Fruit fly (Drosophila melanogaster) whole organism, embryonic: Measurements from ENCODE around the gene Efhc1.1.

Source experiments
- B-H2 ChIP-seq: fragments of 200-800 bp; sonication (Bioruptor generic); optimal IDR thresholded peaks from 2 replicates; lab custom pipeline; 2018; ENCODE audit warnings: missing biosample characterization, mild to moderate bottlenecking, missing genetic modification characterization
- Bgb ChIP-seq: fragments of 200-800 bp; sonication (Bioruptor generic); IDR thresholded peaks from 2 replicates; pipeline ENCODE4 v1.3.6; 2022; ENCODE audit warnings: missing biosample characterization, missing genetic modification characterization; ENCODE audit not compliant: partially characterized antibody
- CG12219 ChIP-seq: fragments of 200-800 bp; sonication (Bioruptor generic); optimal IDR thresholded peaks from 3 replicates; lab custom pipeline; 2018; ENCODE audit warnings: missing biosample characterization, mild to moderate bottlenecking, missing genetic modification characterization
- CG15514 ChIP-seq: fragments of 200-800 bp; sonication (Bioruptor generic); optimal IDR thresholded peaks from 3 replicates; lab custom pipeline; 2017; ENCODE audit warnings: missing biosample characterization, missing genetic modification characterization, mild to moderate bottlenecking, moderate library complexity, missing genetic modification reagents
- CG16779 ChIP-seq: fragments of 200-800 bp; sonication (Bioruptor generic); IDR thresholded peaks from 2 replicates; pipeline ENCODE4 v1.3.6; 2022; ENCODE audit warnings: missing biosample characterization, missing genetic modification characterization
- CG17385 ChIP-seq: fragments of 200-800 bp; sonication (Bioruptor generic); optimal IDR thresholded peaks from 3 replicates; lab custom pipeline; 2018; ENCODE audit warnings: missing biosample characterization, mild to moderate bottlenecking, missing genetic modification characterization
- CG2129 ChIP-seq: fragments of 200-800 bp; sonication (Bioruptor generic); IDR thresholded peaks from 2 replicates; pipeline ENCODE4 v1.3.6; 2022; ENCODE audit warnings: missing biosample characterization, missing genetic modification characterization; ENCODE audit not compliant: partially characterized antibody
- CG2199 ChIP-seq: fragments of 200-800 bp; sonication (Bioruptor generic); IDR thresholded peaks from 3 replicates; pipeline ENCODE4 v1.3.6; 2022; ENCODE audit warnings: missing biosample characterization, missing genetic modification characterization
- CG2889 ChIP-seq: fragments of 200-800 bp; sonication (Bioruptor generic); IDR thresholded peaks from 3 replicates; pipeline ENCODE4 v1.3.6; 2022; ENCODE audit warnings: missing biosample characterization, missing genetic modification characterization
- CG32532 ChIP-seq: fragments of 200-800 bp; sonication (Bioruptor generic); IDR thresholded peaks from 2 replicates; pipeline ENCODE4 v1.3.6; 2022; ENCODE audit warnings: missing biosample characterization, missing genetic modification characterization
- CG32772 ChIP-seq: fragments of 200-800 bp; sonication (Bioruptor generic); IDR thresholded peaks from 2 replicates; pipeline ENCODE4 v1.3.6; 2022; ENCODE audit warnings: missing biosample characterization, missing genetic modification characterization
- CG34224 ChIP-seq: fragments of 200-800 bp; sonication (Bioruptor generic); IDR thresholded peaks from 3 replicates; pipeline ENCODE4 v1.3.6; 2022; ENCODE audit warnings: missing biosample characterization, missing genetic modification characterization; ENCODE audit not compliant: partially characterized antibody
- CG6765 ChIP-seq: fragments of 200-800 bp; sonication (Bioruptor generic); optimal IDR thresholded peaks from 3 replicates; lab custom pipeline; 2017; ENCODE audit warnings: missing biosample characterization, mild to moderate bottlenecking, missing genetic modification characterization
- CG7839 ChIP-seq: fragments of 200-800 bp; sonication (Bioruptor generic); optimal IDR thresholded peaks from 3 replicates; lab custom pipeline; 2018; ENCODE audit warnings: missing biosample characterization, mild to moderate bottlenecking, missing genetic modification characterization, moderate library complexity
- CG8359 ChIP-seq: fragments of 200-800 bp; sonication (Bioruptor generic); optimal IDR thresholded peaks from 2 replicates; lab custom pipeline; 2017; ENCODE audit warnings: missing biosample characterization, mild to moderate bottlenecking, missing genetic modification characterization, borderline replicate concordance
- Deaf1 ChIP-seq: fragments of 200-800 bp; optimal IDR thresholded peaks from 3 replicates; lab custom pipeline; 2019; ENCODE audit warnings: missing biosample characterization, mild to moderate bottlenecking, missing genetic modification characterization, moderate library complexity
- Hr39 ChIP-seq: fragments of >200 bp; optimal IDR thresholded peaks from 2 replicates; lab custom pipeline; 2017
- Hr78 ChIP-seq, 2 experiments: fragments of 200-800 bp in 1 of 2; fragments of >200 bp in 1 of 2; sonication (Bioruptor generic) in 1 of 2; optimal IDR thresholded peaks; 2 replicates each; lab custom pipeline; 2017 to 2019; ENCODE audit warnings: missing biosample characterization in 2 of 2, missing genetic modification characterization in 2 of 2, mild to moderate bottlenecking in 1 of 2, moderate library complexity in 1 of 2
- Jarid2 ChIP-seq: fragments of 200-800 bp; sonication (Bioruptor generic); optimal IDR thresholded peaks from 3 replicates; lab custom pipeline; 2017; ENCODE audit warnings: mild to moderate bottlenecking, missing biosample characterization, missing genetic modification reagents, missing genetic modification characterization
- Kr ChIP-seq: fragments of 200-800 bp; sonication (Bioruptor generic); optimal IDR thresholded peaks from 2 replicates; lab custom pipeline; 2017; ENCODE audit warnings: missing biosample characterization, mild to moderate bottlenecking, missing genetic modification characterization
- MTF-1 ChIP-seq: fragments of 200-800 bp; sonication (Bioruptor generic); optimal IDR thresholded peaks from 2 replicates; lab custom pipeline; 2018; ENCODE audit warnings: missing biosample characterization, mild to moderate bottlenecking, missing genetic modification characterization, borderline replicate concordance
- Mrtf ChIP-seq: fragments of 200-800 bp; sonication (Bioruptor generic); IDR thresholded peaks from 3 replicates; pipeline ENCODE4 v1.3.6; 2022; ENCODE audit warnings: missing biosample characterization, missing genetic modification characterization
- Optix ChIP-seq: fragments of 200-800 bp; sonication (Bioruptor generic); IDR thresholded peaks from 3 replicates; pipeline ENCODE4 v1.3.6; 2022; ENCODE audit warnings: missing biosample characterization, missing genetic modification characterization
- Rfx ChIP-seq: fragments of 200-800 bp; sonication (Bioruptor generic); IDR thresholded peaks from 2 replicates; pipeline ENCODE4 v1.3.6; 2022; ENCODE audit warnings: missing biosample characterization, missing genetic modification characterization
- Rx ChIP-seq: fragments of 200-800 bp; sonication (Bioruptor generic); IDR thresholded peaks from 2 replicates; pipeline ENCODE4 v1.3.6; 2022; ENCODE audit warnings: missing biosample characterization, missing genetic modification characterization
- Six4 ChIP-seq: fragments of 200-800 bp; sonication (Bioruptor generic); optimal IDR thresholded peaks from 2 replicates; lab custom pipeline; 2016; ENCODE audit warnings: missing biosample characterization, missing genetic modification characterization
- Taf1 ChIP-seq: fragments of 200-800 bp; sonication (Bioruptor generic); IDR thresholded peaks from 2 replicates; pipeline ENCODE4 v1.3.6; 2022; ENCODE audit warnings: missing biosample characterization, missing genetic modification characterization
- Trl ChIP-seq, 3 experiments: fragments of >200 bp in 2 of 3; fragments of 200-800 bp in 1 of 3; sonication (Bioruptor generic) in 1 of 3; optimal IDR thresholded peaks; 2 replicates in 1 of 3; 3 replicates in 2 of 3; lab custom pipeline; 2016 to 2017; ENCODE audit warnings: missing biosample characterization in 1 of 3, missing genetic modification characterization in 1 of 3
- bbx ChIP-seq: fragments of 200-800 bp; sonication (Bioruptor generic); IDR thresholded peaks from 2 replicates; pipeline ENCODE4 v1.3.6; 2022; ENCODE audit warnings: missing biosample characterization, missing genetic modification characterization; ENCODE audit not compliant: partially characterized antibody
- chinmo ChIP-seq: fragments of 200-800 bp; sonication (Bioruptor generic); IDR thresholded peaks from 4 replicates; pipeline ENCODE4 v1.3.6; 2022; ENCODE audit warnings: missing biosample characterization, missing genetic modification characterization; ENCODE audit not compliant: partially characterized antibody
- crol ChIP-seq: fragments of 200-800 bp; sonication (Bioruptor generic); IDR thresholded peaks from 2 replicates; pipeline ENCODE4 v1.3.6; 2022; ENCODE audit warnings: missing biosample characterization, missing genetic modification characterization
- dm ChIP-seq: fragments of 200-800 bp; sonication (Bioruptor generic); optimal IDR thresholded peaks from 3 replicates; lab custom pipeline; 2016; ENCODE audit warnings: missing biosample characterization, missing genetic modification characterization
- eyg ChIP-seq: fragments of 200-800 bp; sonication (Bioruptor generic); optimal IDR thresholded peaks from 3 replicates; lab custom pipeline; 2016; ENCODE audit warnings: missing biosample characterization, missing genetic modification characterization
- gcm ChIP-seq: fragments of 200-800 bp; sonication (Bioruptor generic); optimal IDR thresholded peaks from 2 replicates; lab custom pipeline; 2019; ENCODE audit warnings: missing biosample characterization, mild to moderate bottlenecking, missing genetic modification characterization, moderate library complexity
- grn ChIP-seq: fragments of 200-800 bp; sonication (Bioruptor generic); optimal IDR thresholded peaks from 3 replicates; lab custom pipeline; 2017; ENCODE audit warnings: missing biosample characterization, missing genetic modification characterization
- knrl ChIP-seq: fragments of 200-800 bp; sonication (Bioruptor generic); IDR thresholded peaks from 3 replicates; pipeline ENCODE4 v1.3.6; 2022; ENCODE audit warnings: missing biosample characterization, missing genetic modification characterization; ENCODE audit not compliant: partially characterized antibody
- nom ChIP-seq: fragments of 200-800 bp; sonication (Bioruptor generic); optimal IDR thresholded peaks from 2 replicates; lab custom pipeline; 2017; ENCODE audit warnings: missing biosample characterization, missing genetic modification characterization, mild to moderate bottlenecking, moderate library complexity, missing genetic modification reagents
- pho ChIP-seq: fragments of 200-800 bp; sonication (Bioruptor generic); optimal IDR thresholded peaks from 2 replicates; lab custom pipeline; 2016; ENCODE audit warnings: missing biosample characterization, missing genetic modification characterization
- prd ChIP-seq, 3 experiments: fragments of >200 bp in 2 of 3; fragments of 200-800 bp in 1 of 3; sonication (Bioruptor generic) in 1 of 3; optimal IDR thresholded peaks in 2 of 3; IDR thresholded peaks in 1 of 3; 2 replicates in 2 of 3; 3 replicates in 1 of 3; pipeline versions ENCODE4 v1.3.6 to Lab custom; 2017 to 2022; ENCODE audit warnings: missing biosample characterization in 1 of 3, missing genetic modification characterization in 1 of 3
- shn ChIP-seq: fragments of 200-800 bp; sonication (Bioruptor generic); optimal IDR thresholded peaks from 3 replicates; lab custom pipeline; 2016; ENCODE audit warnings: missing biosample characterization, missing genetic modification characterization
- sim ChIP-seq: fragments of 200-800 bp; sonication (Bioruptor generic); IDR thresholded peaks from 2 replicates; pipeline ENCODE4 v1.3.6; 2022; ENCODE audit warnings: missing biosample characterization, missing genetic modification characterization
- sob ChIP-seq: fragments of 200-800 bp; sonication (Bioruptor generic); IDR thresholded peaks from 2 replicates; pipeline ENCODE4 v1.3.6; 2022; ENCODE audit warnings: missing biosample characterization, missing genetic modification characterization
- stc ChIP-seq: fragments of 200-800 bp; sonication (Bioruptor generic); IDR thresholded peaks from 2 replicates; pipeline ENCODE4 v1.3.6; 2022; ENCODE audit warnings: missing biosample characterization, missing genetic modification characterization
- vfl ChIP-seq: fragments of 200-800 bp; sonication (Bioruptor generic); optimal IDR thresholded peaks from 2 replicates; lab custom pipeline; 2016; ENCODE audit warnings: missing biosample characterization, missing genetic modification characterization
- z ChIP-seq: fragments of 200-800 bp; sonication (Bioruptor generic); IDR thresholded peaks from 3 replicates; pipeline ENCODE4 v1.3.6; 2022; ENCODE audit warnings: missing biosample characterization, missing genetic modification characterization
- zf30C ChIP-seq: fragments of 200-800 bp; sonication (Bioruptor generic); optimal IDR thresholded peaks from 3 replicates; lab custom pipeline; 2018; ENCODE audit warnings: missing biosample characterization, mild to moderate bottlenecking, missing genetic modification characterization

Gene Efhc1.1

DNA sequence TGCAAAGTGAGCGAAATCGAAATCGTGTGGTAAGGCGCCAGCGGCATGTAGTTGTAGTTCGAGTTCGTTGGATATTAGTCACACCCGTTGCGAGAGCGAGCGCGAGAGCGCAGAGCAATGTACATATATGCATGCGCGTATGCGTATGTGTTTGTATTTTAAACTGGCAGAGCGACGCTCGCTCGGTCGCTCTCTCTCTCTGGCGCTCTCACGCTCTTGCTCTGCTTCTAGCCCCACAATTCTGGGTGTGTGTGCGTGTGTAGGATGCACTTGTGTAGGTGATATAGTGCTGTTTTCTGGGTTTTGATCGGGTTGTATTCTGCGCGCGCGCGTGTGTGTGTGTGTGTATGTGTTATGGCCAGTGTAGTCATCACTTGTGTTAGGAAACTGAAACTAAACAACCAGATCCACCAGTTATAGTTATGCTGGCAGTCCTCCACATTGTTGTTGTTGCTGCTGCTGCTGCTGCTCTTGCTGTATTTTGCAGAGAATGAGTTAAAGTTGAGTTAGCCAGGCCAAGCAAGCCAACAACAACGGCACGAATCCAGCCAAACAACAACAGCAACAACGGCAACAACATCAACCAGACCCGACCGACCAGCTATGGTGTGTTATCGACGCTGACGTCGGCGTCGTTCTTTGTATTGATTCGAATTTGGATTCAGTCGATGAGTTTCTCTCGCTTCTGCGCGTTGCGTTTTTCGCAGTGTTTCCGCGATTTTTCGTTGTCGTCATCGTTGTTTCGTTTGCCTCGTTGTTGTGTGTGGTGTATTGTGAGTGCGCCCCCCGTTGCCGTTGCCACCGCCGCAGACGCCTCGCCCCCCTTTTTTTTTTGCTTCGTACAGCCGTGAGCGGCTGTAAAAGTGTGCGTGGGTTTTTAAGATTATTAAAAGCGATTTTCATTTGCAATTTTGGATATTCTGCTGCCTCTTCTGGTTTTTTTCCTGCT lies 28.4 kb upstream of the Efhc1.1 start (continued):
- TF ChIP-seq stc (peak; percentile 26; the same call in 1 of the 2 replicates), CG8359 (GFP tag; lab: Kevin White, UChicago) (peak; percentile 17), CG32772 (0 out of 2 replicates have a peak, but pooled peaks have one; percentile 47), Deaf1 (tag; lab: Kevin White, UChicago) (peak; percentile 51), CG7839 (no peak), Taf1 (GFP tag; lab: Robert Waterston, UW) (no peak), CG2129 (GFP tag; lab: Robert Waterston, UW) (0 out of 2 replicates have a peak, but pooled peaks have one; percentile 13), CG32532 (GFP tag; lab: Robert Waterston, UW) (peak; percentile 62; the same call in 1 of the 2 replicates), gcm (GFP tag; lab: Kevin White, UChicago) (peak; percentile 19), sob (GFP tag; lab: Robert Waterston, UW) (no peak), crol (GFP tag; lab: Robert Waterston, UW) (peak; percentile 88), prd (optimal IDR thresholded peaks at IDR 0.05; lab: Kevin White, UChicago) (no peak), prd (GFP tag; IDR thresholded peaks at IDR 0.05; lab: Robert Waterston, UW) (0 out of 3 replicates have a peak, but pooled peaks have one; percentile 16), CG12219 (GFP tag; lab: Kevin White, UChicago) (no peak), Mrtf (no peak), CG34224 (GFP tag; lab: Robert Waterston, UW) (peak; percentile 65), B-H2 (GFP tag; lab: Kevin White, UChicago) (peak; percentile 12), eyg (no peak), Hr78 (GFP tag; optimal IDR thresholded peaks at IDR 0.05; lab: Kevin White, UChicago) (peak in 1 of 2 experiments; percentile 21), Kr (GFP tag; lab: Kevin White, UChicago) (peak; percentile 42), nom (peak; percentile 50), CG15514 (GFP tag; lab: Kevin White, UChicago) (peak; percentile 30), Rfx (GFP tag; lab: Robert Waterston, UW) (peak; percentile 51), z (GFP tag; lab: Robert Waterston, UW) (peak; percentile 56; the same call in 1 of the 3 replicates), pho (GFP tag; lab: Kevin White, UChicago) (no peak), dm (no peak), Bgb (GFP tag; lab: Robert Waterston, UW) (no peak; the same call in 1 of the 2 replicates), Six4 (no peak), zf30C (GFP tag; lab: Kevin White, UChicago) (peak; percentile 26), Rx (GFP tag; lab: Robert Waterston, UW) (no peak), chinmo (peak; percentile 96), vfl (GFP tag; lab: Kevin White, UChicago) (no peak), CG17385 (GFP tag; lab: Kevin White, UChicago) (peak; percentile 70), bbx (peak; percentile 12; the same call in 1 of the 2 replicates), Jarid2 (GFP tag; lab: Kevin White, UChicago) (peak; percentile 49), CG2889 (no peak), Optix (GFP tag; lab: Robert Waterston, UW) (no peak), knrl (GFP tag; lab: Robert Waterston, UW) (no peak), CG2199 (GFP tag; lab: Robert Waterston, UW) (0 out of 3 replicates have a peak, but pooled peaks have one; percentile 23), sim (GFP tag; lab: Robert Waterston, UW) (no peak), Trl (optimal IDR thresholded peaks at IDR 0.05; lab: Kevin White, UChicago) (peak; percentile 98 to 99), Trl (GFP tag; optimal IDR thresholded peaks at IDR 0.05; lab: Kevin White, UChicago) (peak; percentile 61), MTF-1 (no peak), shn (GFP tag; lab: Kevin White, UChicago) (peak; percentile 2), grn (GFP tag; lab: Kevin White, UChicago) (no peak), Hr39 (lab: Kevin White, UChicago) (peak; percentile 84), CG6765 (GFP tag; lab: Kevin White, UChicago) (peak; percentile 56), CG16779 (GFP tag; lab: Robert Waterston, UW) (no peak)
